Fruit fly (Drosophila melanogaster) whole organism, pupa: Measurements from ENCODE around the gene Prdm13.

Experiments
- CG34367 ChIP-seq: fragments of 200-800 bp; sonication (Bioruptor generic); optimal IDR thresholded peaks from 2 replicates; lab custom pipeline; 2018; ENCODE audit warnings: missing biosample characterization, mild to moderate bottlenecking, missing genetic modification characterization
- D1 ChIP-seq: fragments of 200-800 bp; sonication (Bioruptor generic); optimal IDR thresholded peaks from 2 replicates; lab custom pipeline; 2018; ENCODE audit warnings: missing biosample characterization, mild to moderate bottlenecking, missing genetic modification characterization, moderate library complexity
- EcR ChIP-seq: fragments of 200-800 bp; sonication (Bioruptor generic); optimal IDR thresholded peaks from 3 replicates; lab custom pipeline; 2019; ENCODE audit warnings: missing biosample characterization, missing genetic modification characterization, mild to moderate bottlenecking, moderate library complexity, missing genetic modification reagents
- Pif1B ChIP-seq: fragments of 200-800 bp; sonication (Bioruptor generic); optimal IDR thresholded peaks from 3 replicates; lab custom pipeline; 2016; ENCODE audit warnings: missing biosample characterization, missing genetic modification characterization

dm6 chr3L:6161997-6162396 lies 930 bp upstream of the Prdm13 start:
- TF ChIP-seq EcR: no peak
- no peak for TF ChIP-seq D1 (tag; lab: Kevin White, UChicago)
- no peak for TF ChIP-seq Pif1B (GFP tag; lab: Kevin White, UChicago)
- TF ChIP-seq CG34367 (tag; lab: Kevin White, UChicago): no peak
